Fruit fly (Drosophila melanogaster) whole organism, prepupa: Measurements from ENCODE around the gene nAChRalpha3.

Experiments
- CG10669 ChIP-seq: fragments of 200-800 bp; sonication (Bioruptor generic); optimal IDR thresholded peaks from 3 replicates; lab custom pipeline; 2018; ENCODE audit warnings: missing biosample characterization, mild to moderate bottlenecking, missing genetic modification characterization, moderate library complexity
- CG11294 ChIP-seq: fragments of 200-800 bp; sonication (Bioruptor generic); IDR thresholded peaks from 2 replicates; pipeline ENCODE4 v1.3.6; 2022; ENCODE audit warnings: missing biosample characterization, missing genetic modification characterization
- CG11762 ChIP-seq: fragments of 200-800 bp; sonication (Bioruptor generic); optimal IDR thresholded peaks from 3 replicates; lab custom pipeline; 2016; ENCODE audit warnings: missing biosample characterization, missing genetic modification characterization; ENCODE audit not compliant: insufficient read depth
- CG11902 ChIP-seq: fragments of 200-800 bp; sonication (Bioruptor generic); optimal IDR thresholded peaks from 3 replicates; lab custom pipeline; 2016; ENCODE audit warnings: missing biosample characterization, missing genetic modification characterization
- CG15336 ChIP-seq: fragments of 200-800 bp; sonication (Bioruptor generic); IDR thresholded peaks from 2 replicates; pipeline ENCODE4 v1.3.6; 2022; ENCODE audit warnings: missing biosample characterization, missing genetic modification characterization
- CG1621 ChIP-seq: fragments of 200-800 bp; sonication (Bioruptor generic); optimal IDR thresholded peaks from 3 replicates; lab custom pipeline; 2018; ENCODE audit warnings: missing biosample characterization, mild to moderate bottlenecking, missing genetic modification characterization
- CG16779 ChIP-seq: fragments of 200-800 bp; sonication (Bioruptor generic); optimal IDR thresholded peaks from 3 replicates; lab custom pipeline; 2017; ENCODE audit warnings: missing biosample characterization, mild to moderate bottlenecking, missing genetic modification characterization
- CG3032 ChIP-seq: fragments of 200-800 bp; optimal IDR thresholded peaks from 2 replicates; lab custom pipeline; 2019; ENCODE audit warnings: missing biosample characterization, mild to moderate bottlenecking, missing genetic modification characterization, moderate library complexity
- CG31627 ChIP-seq: fragments of 200-800 bp; sonication (Bioruptor generic); optimal IDR thresholded peaks from 3 replicates; lab custom pipeline; 2016; ENCODE audit warnings: missing biosample characterization, missing genetic modification characterization
- CG32006 ChIP-seq: fragments of 200-800 bp; sonication (Bioruptor generic); optimal IDR thresholded peaks from 3 replicates; lab custom pipeline; 2017; ENCODE audit warnings: missing biosample characterization, mild to moderate bottlenecking, missing genetic modification characterization
- CG34406 ChIP-seq: fragments of 200-800 bp; sonication (Bioruptor generic); optimal IDR thresholded peaks from 3 replicates; lab custom pipeline; 2016; ENCODE audit warnings: missing biosample characterization, missing genetic modification characterization
- CG4318 ChIP-seq: fragments of 200-800 bp; sonication (Bioruptor generic); optimal IDR thresholded peaks from 3 replicates; lab custom pipeline; 2017; ENCODE audit warnings: missing biosample characterization, mild to moderate bottlenecking, missing genetic modification characterization
- CG6163 ChIP-seq: fragments of 200-800 bp; sonication (Bioruptor generic); IDR thresholded peaks from 3 replicates; pipeline ENCODE4 v1.3.6; 2022; ENCODE audit warnings: missing biosample characterization, missing genetic modification characterization
- CG6276 ChIP-seq: fragments of 200-800 bp; sonication (Bioruptor generic); optimal IDR thresholded peaks from 2 replicates; lab custom pipeline; 2017; ENCODE audit warnings: missing biosample characterization, mild to moderate bottlenecking, missing genetic modification characterization
- CG6792 ChIP-seq: fragments of 200-800 bp; sonication (Bioruptor generic); optimal IDR thresholded peaks from 3 replicates; lab custom pipeline; 2016; ENCODE audit warnings: missing biosample characterization, missing genetic modification characterization
- CG6808 ChIP-seq: fragments of 200-800 bp; sonication (Bioruptor generic); optimal IDR thresholded peaks from 3 replicates; lab custom pipeline; 2017; ENCODE audit warnings: missing biosample characterization, missing genetic modification characterization, mild to moderate bottlenecking, moderate library complexity, missing genetic modification reagents
- CG6854 ChIP-seq: fragments of 200-800 bp; sonication (Bioruptor generic); optimal IDR thresholded peaks from 2 replicates; lab custom pipeline; 2017; ENCODE audit warnings: missing biosample characterization, mild to moderate bottlenecking, missing genetic modification characterization
- CG7368 ChIP-seq: fragments of 200-800 bp; sonication (Bioruptor generic); optimal IDR thresholded peaks from 3 replicates; lab custom pipeline; 2016; ENCODE audit warnings: missing biosample characterization, missing genetic modification characterization
- CG8119 ChIP-seq: fragments of 200-800 bp; sonication (Bioruptor generic); IDR thresholded peaks from 3 replicates; pipeline ENCODE4 v1.3.6; 2022; ENCODE audit warnings: missing biosample characterization, missing genetic modification characterization
- CG8319 ChIP-seq: fragments of 200-800 bp; sonication (Bioruptor generic); optimal IDR thresholded peaks from 3 replicates; lab custom pipeline; 2016; ENCODE audit warnings: missing biosample characterization, missing genetic modification characterization
- CG8632 ChIP-seq: fragments of 200-800 bp; sonication (Bioruptor generic); optimal IDR thresholded peaks from 3 replicates; lab custom pipeline; 2016; ENCODE audit warnings: missing biosample characterization, missing genetic modification characterization
- CG9139 ChIP-seq: fragments of 200-800 bp; sonication (Bioruptor generic); optimal IDR thresholded peaks from 3 replicates; lab custom pipeline; 2017; ENCODE audit warnings: missing biosample characterization, mild to moderate bottlenecking, missing genetic modification characterization
- Eip75B ChIP-seq: fragments of 200-800 bp; sonication (Bioruptor generic); optimal IDR thresholded peaks from 3 replicates; lab custom pipeline; 2016; ENCODE audit warnings: missing biosample characterization, missing genetic modification characterization
- Eip93F ChIP-seq: fragments of 200-800 bp; sonication (Bioruptor generic); optimal IDR thresholded peaks from 2 replicates; lab custom pipeline; 2016; ENCODE audit warnings: missing biosample characterization, mild to moderate bottlenecking, missing genetic modification characterization
- Ets21C ChIP-seq: fragments of 200-800 bp; sonication (Bioruptor generic); optimal IDR thresholded peaks from 3 replicates; lab custom pipeline; 2016; ENCODE audit warnings: missing biosample characterization, missing genetic modification characterization
- Ets96B ChIP-seq: fragments of 200-800 bp; optimal IDR thresholded peaks from 2 replicates; lab custom pipeline; 2019; ENCODE audit warnings: missing biosample characterization, mild to moderate bottlenecking, missing genetic modification characterization, moderate library complexity
- Hr39 ChIP-seq: fragments of 200-800 bp; sonication (Bioruptor generic); optimal IDR thresholded peaks from 2 replicates; lab custom pipeline; 2016; ENCODE audit warnings: missing biosample characterization, missing genetic modification characterization
- Hr4 ChIP-seq: fragments of 200-800 bp; sonication (Bioruptor generic); optimal IDR thresholded peaks from 3 replicates; lab custom pipeline; 2016; ENCODE audit warnings: missing biosample characterization, missing genetic modification characterization
- Lpt ChIP-seq: fragments of 200-800 bp; sonication (Bioruptor generic); optimal IDR thresholded peaks from 3 replicates; lab custom pipeline; 2016; ENCODE audit warnings: missing biosample characterization, missing genetic modification characterization
- OdsH ChIP-seq: fragments of 200-800 bp; sonication (Bioruptor generic); optimal IDR thresholded peaks from 3 replicates; lab custom pipeline; 2016; ENCODE audit warnings: missing biosample characterization, missing genetic modification characterization
- Smox ChIP-seq: fragments of 200-800 bp; sonication (Bioruptor generic); optimal IDR thresholded peaks from 3 replicates; lab custom pipeline; 2016; ENCODE audit warnings: missing biosample characterization, missing genetic modification characterization
- Sox14 ChIP-seq: fragments of 200-800 bp; sonication (Bioruptor generic); optimal IDR thresholded peaks from 3 replicates; lab custom pipeline; 2016; ENCODE audit warnings: missing biosample characterization, missing genetic modification characterization
- Sox15 ChIP-seq: fragments of 200-800 bp; sonication (Bioruptor generic); optimal IDR thresholded peaks from 3 replicates; lab custom pipeline; 2016; ENCODE audit warnings: missing biosample characterization, missing genetic modification characterization
- cyc ChIP-seq: fragments of 200-800 bp; sonication (Bioruptor generic); optimal IDR thresholded peaks from 3 replicates; lab custom pipeline; 2016; ENCODE audit warnings: missing biosample characterization, missing genetic modification characterization
- dac ChIP-seq: fragments of 200-800 bp; sonication (Bioruptor generic); optimal IDR thresholded peaks from 2 replicates; lab custom pipeline; 2017; ENCODE audit warnings: missing biosample characterization, mild to moderate bottlenecking, missing genetic modification characterization
- fd59A ChIP-seq: fragments of 200-800 bp; sonication (Bioruptor generic); optimal IDR thresholded peaks from 2 replicates; lab custom pipeline; 2017; ENCODE audit warnings: missing biosample characterization, mild to moderate bottlenecking, missing genetic modification characterization, missing genetic modification reagents
- fkh ChIP-seq: fragments of 200-800 bp; sonication (Bioruptor generic); optimal IDR thresholded peaks from 3 replicates; lab custom pipeline; 2017; ENCODE audit warnings: missing biosample characterization, mild to moderate bottlenecking, missing genetic modification characterization, moderate library complexity
- lz ChIP-seq: fragments of 200-800 bp; sonication (Bioruptor generic); optimal IDR thresholded peaks from 3 replicates; lab custom pipeline; 2016; ENCODE audit warnings: missing biosample characterization, missing genetic modification characterization
- pdm3 ChIP-seq: fragments of 200-800 bp; sonication (Bioruptor generic); optimal IDR thresholded peaks from 3 replicates; lab custom pipeline; 2016; ENCODE audit warnings: missing biosample characterization, missing genetic modification characterization
- spab ChIP-seq: fragments of 200-800 bp; sonication (Bioruptor generic); optimal IDR thresholded peaks from 2 replicates; lab custom pipeline; 2017; ENCODE audit warnings: missing biosample characterization, mild to moderate bottlenecking, missing genetic modification characterization, missing genetic modification reagents
- ss ChIP-seq, 2 experiments: fragments of 200-800 bp; sonication (Bioruptor generic); optimal IDR thresholded peaks; 2 replicates in 1 of 2; 3 replicates in 1 of 2; lab custom pipeline; 2017 to 2018; ENCODE audit warnings: mild to moderate bottlenecking in 2 of 2, missing biosample characterization in 2 of 2, missing genetic modification characterization in 2 of 2, moderate library complexity in 1 of 2
- svp ChIP-seq: fragments of 200-800 bp; sonication (Bioruptor generic); peaks from one replicate; lab custom pipeline; 2016; ENCODE audit warnings: missing biosample characterization, missing genetic modification characterization
- topi ChIP-seq: fragments of 200-800 bp; sonication (Bioruptor generic); optimal IDR thresholded peaks from 3 replicates; lab custom pipeline; 2016; ENCODE audit warnings: missing biosample characterization, missing genetic modification characterization
- vri ChIP-seq: fragments of 200-800 bp; sonication (Bioruptor generic); optimal IDR thresholded peaks from 3 replicates; lab custom pipeline; 2016; ENCODE audit warnings: missing biosample characterization, mild to moderate bottlenecking, missing genetic modification characterization

nAChRalpha3 gene

DNA sequence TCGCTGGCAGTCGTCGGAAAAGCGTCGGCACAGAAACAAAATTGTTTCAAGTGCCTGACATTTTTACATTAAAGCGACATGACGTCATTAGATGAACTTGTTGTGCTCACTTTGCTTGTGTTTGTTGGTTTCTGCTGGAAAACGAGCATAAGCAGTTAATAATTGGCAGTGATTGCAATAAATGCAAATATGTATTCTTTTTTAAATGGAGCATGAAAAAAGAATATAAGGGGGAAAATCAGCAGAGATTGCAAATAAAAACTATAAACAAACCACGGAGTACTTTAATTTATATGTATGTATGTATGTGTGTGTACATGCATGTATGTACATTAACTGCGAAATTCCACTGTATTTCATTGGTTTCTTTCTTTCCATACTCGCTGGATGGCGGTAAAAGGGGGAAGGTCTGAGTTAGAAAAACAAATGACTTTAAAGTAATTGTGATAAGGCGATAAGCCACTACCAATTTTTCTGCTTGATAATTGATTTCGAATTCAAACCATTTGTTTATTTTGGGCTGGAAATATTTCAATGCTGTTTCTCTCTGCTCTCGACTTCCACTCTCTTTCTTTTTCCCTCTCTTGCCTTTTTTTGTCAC is 46.6 kb upstream of the nAChRalpha3 start:
- TF ChIP-seq CG4318 (GFP tag; lab: Kevin White, UChicago) = no peak
- no peak for TF ChIP-seq topi
- no peak for TF ChIP-seq Eip93F
- no peak for TF ChIP-seq CG7368 (GFP tag; lab: Kevin White, UChicago)
- TF ChIP-seq Smox (GFP tag; lab: Kevin White, UChicago) = no peak
- no peak for TF ChIP-seq CG6854 (GFP tag; lab: Kevin White, UChicago)
- TF ChIP-seq Sox15 (GFP tag; lab: Kevin White, UChicago) = no peak
- TF ChIP-seq CG32006 = no peak
- no peak for TF ChIP-seq spab (GFP tag; lab: Kevin White, UChicago)
- TF ChIP-seq CG8632 (GFP tag; lab: Kevin White, UChicago) = no peak
- no peak for TF ChIP-seq Ets21C (GFP tag; lab: Kevin White, UChicago)
- no peak for TF ChIP-seq ss (GFP tag; optimal IDR thresholded peaks at IDR 0.05; lab: Kevin White, UChicago)
- TF ChIP-seq CG8319 (GFP tag; lab: Kevin White, UChicago) = no peak
- no peak for TF ChIP-seq CG9139
- no peak for TF ChIP-seq CG6163 (GFP tag; lab: Robert Waterston, UW)
- TF ChIP-seq Hr39 (GFP tag; lab: Kevin White, UChicago) = no peak
- TF ChIP-seq CG6276 = no peak
- TF ChIP-seq CG34406 (GFP tag; lab: Kevin White, UChicago) = no peak
- no peak for TF ChIP-seq CG11902 (GFP tag; lab: Kevin White, UChicago)
- no peak for TF ChIP-seq OdsH (GFP tag; lab: Kevin White, UChicago)

- TF ChIP-seq lz (GFP tag; lab: Kevin White, UChicago) = no peak
- no peak for TF ChIP-seq CG7368 (GFP tag; lab: Kevin White, UChicago)
- no peak for TF ChIP-seq CG10669 (GFP tag; lab: Kevin White, UChicago)
- TF ChIP-seq CG32006 = no peak
- TF ChIP-seq cyc (GFP tag; lab: Kevin White, UChicago) = no peak
- TF ChIP-seq CG11294 (GFP tag; lab: Robert Waterston, UW) = no peak
- TF ChIP-seq CG6854 (GFP tag; lab: Kevin White, UChicago) = no peak
- no peak for TF ChIP-seq CG8119 (GFP tag; lab: Robert Waterston, UW)
- TF ChIP-seq Hr39 (GFP tag; lab: Kevin White, UChicago) = no peak
- TF ChIP-seq Eip93F = no peak
- TF ChIP-seq fkh (GFP tag; lab: Kevin White, UChicago) = peak; percentile 30
- no peak for TF ChIP-seq CG16779 (tag; lab: Kevin White, UChicago)
- no peak for TF ChIP-seq Ets96B (tag; lab: Kevin White, UChicago)
- no peak for TF ChIP-seq dac (GFP tag; lab: Kevin White, UChicago)
- no peak for TF ChIP-seq Hr4 (GFP tag; lab: Kevin White, UChicago)
- 0 out of 2 replicates have a peak, but pooled peaks have one; percentile 10 for TF ChIP-seq CG15336 (GFP tag; lab: Robert Waterston, UW)
- no peak for TF ChIP-seq CG11902 (GFP tag; lab: Kevin White, UChicago)
- TF ChIP-seq CG31627 (GFP tag; lab: Kevin White, UChicago) = no peak
- TF ChIP-seq OdsH (GFP tag; lab: Kevin White, UChicago) = no peak
- no peak for TF ChIP-seq fd59A (GFP tag; lab: Kevin White, UChicago)
- no peak for TF ChIP-seq Sox14 (GFP tag; lab: Kevin White, UChicago)
- peak; percentile 15 for TF ChIP-seq vri (GFP tag; lab: Kevin White, UChicago)
- no peak for TF ChIP-seq CG4318 (GFP tag; lab: Kevin White, UChicago)
- no peak for TF ChIP-seq Ets21C (GFP tag; lab: Kevin White, UChicago)
- TF ChIP-seq CG9139 = no peak
- TF ChIP-seq pdm3 (GFP tag; lab: Kevin White, UChicago) = no peak
- TF ChIP-seq Lpt (GFP tag; lab: Kevin White, UChicago) = no peak
- no peak for TF ChIP-seq CG8632 (GFP tag; lab: Kevin White, UChicago)
- TF ChIP-seq CG6808 (GFP tag; lab: Kevin White, UChicago) = no peak
- no peak for TF ChIP-seq Smox (GFP tag; lab: Kevin White, UChicago)
- peak; percentile 12 to 28 for TF ChIP-seq ss (GFP tag; optimal IDR thresholded peaks at IDR 0.05; lab: Kevin White, UChicago)
- TF ChIP-seq svp (GFP tag; lab: Kevin White, UChicago) = no peak
- TF ChIP-seq CG6276 = peak; percentile 8
- TF ChIP-seq CG8319 (GFP tag; lab: Kevin White, UChicago) = no peak
- TF ChIP-seq CG11762 (GFP tag; lab: Kevin White, UChicago) = no peak
- no peak for TF ChIP-seq spab (GFP tag; lab: Kevin White, UChicago)
- TF ChIP-seq CG3032 (tag; lab: Kevin White, UChicago) = no peak
- TF ChIP-seq CG6792 (GFP tag; lab: Kevin White, UChicago) = no peak
- TF ChIP-seq Eip75B = no peak
- no peak for TF ChIP-seq CG1621 (tag; lab: Kevin White, UChicago)
Measured at dm6 chrX:8412197-8413160, 45.5 kb upstream of the nAChRalpha3 start.
